Fruit fly (Drosophila melanogaster) S2 (cell line): ENCODE results near the gene Srp54k.

Experiments used
- CG8478 ChIP-seq: fragments of >200 bp; optimal IDR thresholded peaks from 2 replicates; lab custom pipeline; 2018
- CTCF ChIP-seq, 2 experiments: fragments of >200 bp; optimal IDR thresholded peaks; 2 replicates each; lab custom pipeline; 2018

DNA sequence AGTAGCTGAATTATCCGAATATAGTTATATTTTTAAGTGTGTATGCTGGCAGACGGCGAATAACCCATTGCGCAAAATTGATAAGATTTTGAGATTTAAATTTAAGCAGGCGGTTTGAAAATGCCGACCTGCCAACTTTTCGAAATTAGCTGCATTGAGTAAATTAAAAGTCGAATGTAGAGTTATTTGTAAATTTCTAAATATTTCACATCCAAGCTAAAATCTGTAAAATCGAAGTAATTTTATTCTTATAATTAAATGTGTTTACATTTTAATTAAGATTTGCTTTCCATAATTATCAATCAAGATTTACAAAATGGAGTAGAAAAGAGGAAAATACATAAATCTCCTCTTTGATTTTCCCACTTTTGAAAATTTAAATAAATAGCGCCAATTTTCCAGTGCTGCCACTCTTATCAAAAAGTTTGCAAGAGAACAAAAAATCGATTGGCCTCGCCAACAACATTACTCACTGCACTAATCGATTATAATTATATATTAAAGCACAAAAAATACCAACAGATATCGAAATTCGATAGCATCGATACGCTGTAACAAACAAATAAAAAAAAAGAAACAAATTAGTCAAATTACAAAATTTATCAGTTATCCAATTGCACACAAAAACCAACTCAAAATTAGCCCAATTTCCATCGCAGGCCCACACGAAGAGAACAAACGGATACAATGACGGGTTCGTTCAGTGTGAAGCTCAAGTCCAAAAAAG is 18.6 kb upstream of the Srp54k start, which contains the start of gene Yod1:
- TF ChIP-seq CTCF (optimal IDR thresholded peaks at IDR 0.05; lab: Kevin White, UChicago), result no peak
- no peak for TF ChIP-seq CG8478
